Fruit fly (Drosophila melanogaster) whole organism, wandering third instar larva: ENCODE measurements around the gene CG14309.
A peak's percentile ranks its signal among the peaks of the same experiment; 100 is the strongest.

ENCODE experiments used
- Hr78 ChIP-seq: fragments of >200 bp; optimal IDR thresholded peaks from 2 replicates; lab custom pipeline; 2017; ENCODE audit warnings: missing biosample characterization, missing genetic modification characterization
- Myc ChIP-seq: fragments of >200 bp; optimal IDR thresholded peaks from 2 replicates; lab custom pipeline; 2017
- br ChIP-seq: fragments of 200-800 bp; sonication (Bioruptor generic); optimal IDR thresholded peaks from 2 replicates; lab custom pipeline; 2016; ENCODE audit warnings: missing biosample characterization, missing genetic modification characterization
- brk ChIP-seq: fragments of 200-800 bp; sonication (Bioruptor generic); optimal IDR thresholded peaks from 2 replicates; lab custom pipeline; 2016; ENCODE audit warnings: missing biosample characterization, mild to moderate bottlenecking, missing genetic modification characterization
- dmrt93B ChIP-seq: fragments of 200-800 bp; sonication (Bioruptor generic); optimal IDR thresholded peaks from 2 replicates; lab custom pipeline; 2018; ENCODE audit warnings: missing biosample characterization, mild to moderate bottlenecking, missing genetic modification characterization
- dsf ChIP-seq: sonication (Bioruptor generic); optimal IDR thresholded peaks from 2 replicates; lab custom pipeline; 2016; ENCODE audit warnings: missing biosample characterization, missing genetic modification characterization, borderline replicate concordance
- ey ChIP-seq: fragments of 200-800 bp; sonication (Bioruptor generic); optimal IDR thresholded peaks from 2 replicates; lab custom pipeline; 2016; ENCODE audit warnings: missing biosample characterization, missing genetic modification characterization
- foxo ChIP-seq, 2 experiments: fragments of 200-800 bp; sonication (Bioruptor generic); optimal IDR thresholded peaks; 2 replicates in 1 of 2; 3 replicates in 1 of 2; lab custom pipeline; 2016 to 2017; ENCODE audit warnings: missing biosample characterization in 2 of 2, missing genetic modification characterization in 2 of 2
- fru ChIP-seq: fragments of 200-800 bp; sonication (Bioruptor generic); optimal IDR thresholded peaks from 3 replicates; lab custom pipeline; 2016; ENCODE audit warnings: missing biosample characterization, mild to moderate bottlenecking, missing genetic modification characterization
- psq ChIP-seq: fragments of 200-800 bp; sonication (Bioruptor generic); optimal IDR thresholded peaks from 3 replicates; lab custom pipeline; 2017; ENCODE audit warnings: missing biosample characterization, mild to moderate bottlenecking, missing genetic modification characterization, moderate library complexity
- rgr ChIP-seq: fragments of 200-800 bp; sonication (Bioruptor generic); optimal IDR thresholded peaks from 3 replicates; lab custom pipeline; 2016; ENCODE audit warnings: missing biosample characterization, mild to moderate bottlenecking, missing genetic modification characterization
- sage ChIP-seq: fragments of 200-800 bp; sonication (Bioruptor generic); optimal IDR thresholded peaks from 2 replicates; lab custom pipeline; 2016; ENCODE audit warnings: missing biosample characterization, mild to moderate bottlenecking, missing genetic modification characterization
- usp ChIP-seq: fragments of >200 bp; optimal IDR thresholded peaks from 2 replicates; lab custom pipeline; 2017; ENCODE audit warnings: missing biosample characterization, missing genetic modification characterization

- TF ChIP-seq br (no peak), dsf (GFP tag; lab: Kevin White, UChicago) (no peak), dmrt93B (GFP tag; lab: Kevin White, UChicago) (no peak), Hr78 (GFP tag; lab: Kevin White, UChicago) (no peak), rgr (GFP tag; lab: Kevin White, UChicago) (no peak), usp (GFP tag; lab: Kevin White, UChicago) (no peak), Myc (lab: Kevin White, UChicago) (peak; percentile 35), ey (GFP tag; lab: Kevin White, UChicago) (no peak), foxo (GFP tag; optimal IDR thresholded peaks at IDR 0.05; lab: Kevin White, UChicago) (peak in 1 of 2 experiments; percentile 27), fru (no peak), sage (GFP tag; lab: Kevin White, UChicago) (no peak), brk (GFP tag; lab: Kevin White, UChicago) (peak; percentile 63), psq (GFP tag; lab: Kevin White, UChicago) (no peak)
Observed at dm6 chr3R:18398954-18399697, 14.3 kb upstream of the CG14309 start, which contains the start of gene Vha100-2.
